Worm (Caenorhabditis elegans) whole organism, L4/young adult: ENCODE measurements around the gene nfya-1.

Experiments used
- W03F9.2 ChIP-seq: fragments of 150-350 bp; optimal IDR thresholded peaks from 2 replicates; lab custom pipeline; 2014; ENCODE audit warnings: missing biosample characterization, missing genetic modification characterization
- dao-5 ChIP-seq: sonication (generic microtip); optimal IDR thresholded peaks from 2 replicates; lab custom pipeline; 2016; ENCODE audit warnings: missing genotype, missing genetic modification characterization, moderate library complexity, missing compliant biosample characterization
- him-1 ChIP-seq: sonication (generic microtip); optimal IDR thresholded peaks from 2 replicates; lab custom pipeline; 2016; ENCODE audit warnings: missing genotype, missing genetic modification reagents, missing genetic modification characterization, missing compliant biosample characterization

The nfya-1 gene

ce11 chrX:11946788-11947463, at the start of gene nfya-1:
Gene nfya-1, minus strand, starts transcription at chrX:11946838.
- TF ChIP-seq him-1 (tag; lab: Kevin White, UChicago) (no peak), W03F9.2 (tag; lab: Kevin White, UChicago) (no peak), dao-5 (tag; lab: Kevin White, UChicago) (no peak)

- TF ChIP-seq W03F9.2 (tag; lab: Kevin White, UChicago), result no peak
- no peak for TF ChIP-seq dao-5 (tag; lab: Kevin White, UChicago)
- no peak for TF ChIP-seq him-1 (tag; lab: Kevin White, UChicago)
Observed at ce11 chrX:11994484-11994883, 47.8 kb upstream of the nfya-1 start, which contains the start of gene C49F5.7. Gene C49F5.7, plus strand, starts transcription at chrX:11994784.

- TF ChIP-seq dao-5 (tag; lab: Kevin White, UChicago) (no peak), W03F9.2 (tag; lab: Kevin White, UChicago) (no peak), him-1 (tag; lab: Kevin White, UChicago) (no peak)
Observed at ce11 chrX:11993327-11993726, 46.7 kb upstream of the nfya-1 start.

ce11 chrX:11992778-11993177, 46.1 kb upstream of the nfya-1 start:
- TF ChIP-seq him-1 (tag; lab: Kevin White, UChicago), result no peak
- TF ChIP-seq dao-5 (tag; lab: Kevin White, UChicago), result no peak
- no peak for TF ChIP-seq W03F9.2 (tag; lab: Kevin White, UChicago)

ce11 chrX:11992246-11992645, 45.6 kb upstream of the nfya-1 start:
- TF ChIP-seq W03F9.2 (tag; lab: Kevin White, UChicago), result no peak
- TF ChIP-seq dao-5 (tag; lab: Kevin White, UChicago), result no peak
- TF ChIP-seq him-1 (tag; lab: Kevin White, UChicago), result no peak

ce11 chrX:11987900-11988364, 41.3 kb upstream of the nfya-1 start, which contains the start of gene C49F5.6:
Gene C49F5.6, plus strand, starts transcription at chrX:11988314.
- no peak for TF ChIP-seq him-1 (tag; lab: Kevin White, UChicago)
- TF ChIP-seq dao-5 (tag; lab: Kevin White, UChicago), result no peak
- no peak for TF ChIP-seq W03F9.2 (tag; lab: Kevin White, UChicago)

ce11 chrX:11985887-11986286, 39.2 kb upstream of the nfya-1 start, which contains the start of gene C49F5.5:
Gene C49F5.5, plus strand, starts transcription at chrX:11986187.
- no peak for TF ChIP-seq him-1 (tag; lab: Kevin White, UChicago)
- no peak for TF ChIP-seq dao-5 (tag; lab: Kevin White, UChicago)
- TF ChIP-seq W03F9.2 (tag; lab: Kevin White, UChicago), result no peak

DNA sequence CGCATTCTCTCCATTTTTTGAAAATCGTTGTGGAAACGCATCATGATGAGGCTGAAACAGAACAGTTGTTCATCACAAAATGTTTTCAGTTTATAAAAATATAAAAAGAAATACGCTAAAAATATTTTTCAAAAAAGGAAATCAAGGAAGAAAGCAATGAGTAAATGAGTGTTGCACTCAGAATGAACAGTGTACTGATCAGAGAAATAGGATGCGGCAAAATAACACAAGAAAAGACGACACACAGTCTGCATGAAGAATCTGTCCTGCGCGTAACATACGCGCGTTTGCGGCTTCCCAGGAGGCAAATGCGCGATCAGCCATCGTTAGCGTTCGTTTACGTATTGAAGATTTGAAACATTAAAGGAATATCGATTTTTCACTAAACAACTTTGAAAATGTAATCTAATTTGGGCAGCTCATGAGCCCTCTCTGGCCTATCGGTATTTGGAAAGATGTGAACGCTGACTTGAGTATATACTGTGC, 37.0 kb upstream of the nfya-1 start, which contains the start of gene C49F5.3:
C49F5.3 (minus strand) TSS at position 51 of the 486 bp plus-strand sequence.
- no peak for TF ChIP-seq him-1 (tag; lab: Kevin White, UChicago)
- TF ChIP-seq W03F9.2 (tag; lab: Kevin White, UChicago), result no peak
- no peak for TF ChIP-seq dao-5 (tag; lab: Kevin White, UChicago)

- TF ChIP-seq W03F9.2 (tag; lab: Kevin White, UChicago) (no peak), him-1 (tag; lab: Kevin White, UChicago) (no peak), dao-5 (tag; lab: Kevin White, UChicago) (no peak)
Observed at ce11 chrX:11982065-11982464, 35.4 kb upstream of the nfya-1 start, which contains the start of gene nhr-167. Gene nhr-167, minus strand, starts transcription at chrX:11982085.

DNA sequence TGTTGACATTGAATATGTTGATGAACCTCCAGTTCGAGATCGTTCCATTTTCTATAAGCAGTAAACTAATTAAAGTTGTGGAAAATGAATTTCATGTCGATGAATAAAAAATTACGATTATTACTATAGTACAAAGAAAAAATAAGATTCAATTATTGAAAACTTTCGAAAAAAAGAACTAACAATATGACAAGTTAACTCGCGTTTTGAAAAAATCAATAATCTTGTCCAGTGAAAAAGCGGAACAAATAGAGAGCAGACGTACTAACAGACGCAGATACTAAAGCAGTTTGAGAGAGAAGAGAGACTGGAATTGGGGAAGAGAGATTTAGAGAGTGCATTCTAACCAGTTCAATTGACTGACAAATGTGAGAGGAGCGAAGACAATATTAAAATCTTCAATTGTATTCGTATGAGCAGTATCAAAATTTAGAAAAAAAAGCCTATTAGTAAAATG, 28.0 kb upstream of the nfya-1 start, which contains the start of gene set-6:
set-6 (minus strand) TSS at position 51 of the 457 bp plus-strand sequence.
- TF ChIP-seq W03F9.2 (tag; lab: Kevin White, UChicago), result no peak

DNA sequence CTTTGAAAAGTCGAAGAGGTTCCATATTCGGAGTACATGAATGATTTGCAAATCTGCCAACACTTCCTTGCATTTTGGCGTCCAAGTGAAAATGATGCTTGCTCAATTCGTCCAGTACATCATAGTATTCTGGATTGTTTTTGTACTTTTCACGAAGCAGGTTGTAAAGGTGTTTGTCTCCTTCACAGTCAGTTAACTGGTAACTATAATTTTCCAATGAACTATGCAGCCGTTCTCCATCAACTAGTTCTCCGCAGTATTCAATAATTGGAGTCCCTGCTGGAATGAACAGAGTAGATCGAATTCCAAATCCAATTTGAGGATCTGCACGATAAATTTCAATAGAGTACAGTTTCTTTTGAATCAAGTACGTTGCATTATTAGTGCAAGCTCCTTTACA, 24.7 kb upstream of the nfya-1 start:
- TF ChIP-seq him-1 (tag; lab: Kevin White, UChicago), result no peak
- TF ChIP-seq dao-5 (tag; lab: Kevin White, UChicago), result no peak
- no peak for TF ChIP-seq W03F9.2 (tag; lab: Kevin White, UChicago)

- TF ChIP-seq him-1 (tag; lab: Kevin White, UChicago), result no peak
- TF ChIP-seq W03F9.2 (tag; lab: Kevin White, UChicago), result no peak
- no peak for TF ChIP-seq dao-5 (tag; lab: Kevin White, UChicago)
Observed at ce11 chrX:11969554-11969953, 22.9 kb upstream of the nfya-1 start.

- TF ChIP-seq W03F9.2 (tag; lab: Kevin White, UChicago), result no peak
- TF ChIP-seq him-1 (tag; lab: Kevin White, UChicago), result no peak
Observed at ce11 chrX:11969085-11969484, 22.4 kb upstream of the nfya-1 start.
